Worm (Caenorhabditis elegans) whole organism, young adult: ENCODE measurements around the gene H10E21.5.

Experiments used
- C17E4.6 ChIP-seq: fragments of 200-800 bp; sonication (Bioruptor generic); IDR thresholded peaks from 2 replicates; pipeline ENCODE4 v1.3.6; 2022; ENCODE audit warnings: missing genetic modification reagents, missing genetic modification characterization, missing compliant biosample characterization
- F10E7.11 ChIP-seq: sonication (generic microtip); optimal IDR thresholded peaks from 2 replicates; lab custom pipeline; 2017; ENCODE audit warnings: mild to moderate bottlenecking, missing genetic modification characterization, moderate library complexity, missing compliant biosample characterization
- F37B4.10 ChIP-seq: fragments of 200-800 bp; sonication (Bioruptor generic); IDR thresholded peaks from 2 replicates; pipeline ENCODE4 v1.3.6; 2022; ENCODE audit warnings: missing genetic modification characterization, missing compliant biosample characterization
- F49E8.2 ChIP-seq: sonication (generic microtip); optimal IDR thresholded peaks from 3 replicates; lab custom pipeline; 2017; ENCODE audit warnings: missing genetic modification characterization, mild to moderate bottlenecking, missing compliant biosample characterization, antibody characterized with exemption, moderate library complexity; ENCODE audit not compliant: insufficient read depth
- F52B5.7 ChIP-seq: sonication (generic microtip); optimal IDR thresholded peaks from 2 replicates; lab custom pipeline; 2016; ENCODE audit warnings: mild to moderate bottlenecking, missing genetic modification characterization, missing compliant biosample characterization
- F55B11.4 ChIP-seq: sonication (generic microtip); optimal IDR thresholded peaks from 2 replicates; lab custom pipeline; 2016; ENCODE audit warnings: missing compliant biosample characterization, missing genetic modification characterization, borderline replicate concordance; ENCODE audit not compliant: insufficient read depth
- K11D2.4 ChIP-seq: fragments of 200-800 bp; sonication (Bioruptor generic); IDR thresholded peaks from 2 replicates; pipeline ENCODE4 v1.3.6; 2022; ENCODE audit warnings: missing genetic modification reagents, missing genetic modification characterization, missing compliant biosample characterization
- K12H6.12 ChIP-seq: fragments of 200-800 bp; sonication (Bioruptor generic); optimal IDR thresholded peaks from 2 replicates; lab custom pipeline; 2018; ENCODE audit warnings: mild to moderate bottlenecking, missing genetic modification characterization, missing compliant biosample characterization
- T07F8.4 ChIP-seq: sonication (generic microtip); optimal IDR thresholded peaks from 2 replicates; lab custom pipeline; 2016; ENCODE audit warnings: mild to moderate bottlenecking, missing genetic modification characterization, moderate library complexity, missing compliant biosample characterization
- T26A5.8 ChIP-seq: sonication (generic microtip); optimal IDR thresholded peaks from 2 replicates; lab custom pipeline; 2016; ENCODE audit warnings: missing genetic modification characterization, missing compliant biosample characterization
- Y79H2A.3 ChIP-seq: fragments of 200-800 bp; sonication (Bioruptor generic); conservative IDR thresholded peaks from 2 replicates; pipeline ENCODE4 v1.3.6; 2022; ENCODE audit warnings: missing genetic modification reagents, missing genetic modification characterization, missing compliant biosample characterization
- akir-1 ChIP-seq: fragments of 200-800 bp; sonication (Bioruptor generic); optimal IDR thresholded peaks from 2 replicates; lab custom pipeline; 2018; ENCODE audit warnings: mild to moderate bottlenecking, missing genetic modification characterization, moderate library complexity, missing compliant biosample characterization
- aptf-2 ChIP-seq: fragments of 200-800 bp; sonication (Bioruptor generic); conservative IDR thresholded peaks from 2 replicates; pipeline ENCODE4 v1.3.6; 2022; ENCODE audit warnings: missing genetic modification reagents, missing genetic modification characterization, missing compliant biosample characterization
- aptf-3 ChIP-seq: fragments of 200-800 bp; sonication (Bioruptor generic); IDR thresholded peaks from 2 replicates; pipeline ENCODE4 v1.3.6; 2022; ENCODE audit warnings: missing genetic modification characterization, missing compliant biosample characterization
- attf-5 ChIP-seq: fragments of 200-800 bp; sonication (Bioruptor generic); optimal IDR thresholded peaks from 2 replicates; lab custom pipeline; 2018; ENCODE audit warnings: mild to moderate bottlenecking, missing genetic modification characterization, missing compliant biosample characterization
- bed-2 ChIP-seq: fragments of 200-800 bp; sonication (Bioruptor generic); IDR thresholded peaks from 2 replicates; pipeline ENCODE4 v1.3.6; 2022; ENCODE audit warnings: missing genetic modification reagents, missing genetic modification characterization, missing compliant biosample characterization
- cebp-1 ChIP-seq, 2 experiments: fragments of 200-800 bp in 1 of 2; sonication (Bioruptor generic) in 1 of 2; sonication (generic microtip) in 1 of 2; IDR thresholded peaks in 1 of 2; optimal IDR thresholded peaks in 1 of 2; 2 replicates each; pipeline versions ENCODE4 v1.3.6 to Lab custom; 2017 to 2022; ENCODE audit warnings: missing compliant biosample characterization in 2 of 2, missing genetic modification characterization in 2 of 2, mild to moderate bottlenecking in 1 of 2, missing genetic modification reagents in 1 of 2, moderate library complexity in 1 of 2
- ceh-27 ChIP-seq: fragments of 200-800 bp; sonication (Bioruptor generic); optimal IDR thresholded peaks from 2 replicates; lab custom pipeline; 2018; ENCODE audit warnings: mild to moderate bottlenecking, missing genetic modification characterization, moderate library complexity, missing compliant biosample characterization
- ceh-40 ChIP-seq: fragments of 200-800 bp; sonication (Bioruptor generic); IDR thresholded peaks from 2 replicates; pipeline ENCODE4 v1.3.6; 2022; ENCODE audit warnings: missing genetic modification characterization, missing compliant biosample characterization
- ceh-58 ChIP-seq: fragments of 200-800 bp; sonication (Bioruptor generic); IDR thresholded peaks from 2 replicates; pipeline ENCODE4 v1.3.6; 2022; ENCODE audit warnings: missing genetic modification characterization, missing compliant biosample characterization
- ceh-79 ChIP-seq: sonication (generic microtip); optimal IDR thresholded peaks from 2 replicates; lab custom pipeline; 2017; ENCODE audit warnings: mild to moderate bottlenecking, missing genetic modification characterization, missing compliant biosample characterization
- dox-1 ChIP-seq: fragments of 200-800 bp; sonication (Bioruptor generic); IDR thresholded peaks from 2 replicates; pipeline ENCODE4 v1.3.6; 2022; ENCODE audit warnings: missing genetic modification reagents, missing genetic modification characterization, missing compliant biosample characterization
- efl-1 ChIP-seq: fragments of 150-350 bp; optimal IDR thresholded peaks from 2 replicates; lab custom pipeline; 2014; ENCODE audit warnings: missing biosample characterization, missing genetic modification reagents, missing genetic modification characterization
- egl-18 ChIP-seq: fragments of 200-800 bp; sonication (Bioruptor generic); IDR thresholded peaks from 2 replicates; pipeline ENCODE4 v1.3.6; 2022; ENCODE audit warnings: missing genetic modification reagents, missing genetic modification characterization, missing compliant biosample characterization
- ets-4 ChIP-seq: fragments of 200-800 bp; sonication (Bioruptor generic); optimal IDR thresholded peaks from 2 replicates; lab custom pipeline; 2018; ENCODE audit warnings: mild to moderate bottlenecking, missing genetic modification characterization, missing compliant biosample characterization
- hlh-26 ChIP-seq: fragments of 200-800 bp; sonication (Bioruptor generic); conservative IDR thresholded peaks from 2 replicates; pipeline ENCODE4 v1.3.6; 2022; ENCODE audit warnings: missing genetic modification reagents, missing genetic modification characterization, missing compliant biosample characterization
- hsf-1 ChIP-seq: fragments of 200-800 bp; sonication (Bioruptor generic); IDR thresholded peaks from 2 replicates; pipeline ENCODE4 v1.3.6; 2022; ENCODE audit warnings: missing genetic modification reagents, missing genetic modification characterization, missing compliant biosample characterization
- lag-1 ChIP-seq: fragments of 200-800 bp; sonication (Bioruptor generic); IDR thresholded peaks from 2 replicates; pipeline ENCODE4 v1.3.6; 2022; ENCODE audit warnings: missing genetic modification reagents, missing genetic modification characterization, missing compliant biosample characterization
- let-526 ChIP-seq: fragments of 200-800 bp; sonication (Bioruptor generic); IDR thresholded peaks from 2 replicates; pipeline ENCODE4 v1.3.6; 2022; ENCODE audit warnings: missing genetic modification reagents, missing genetic modification characterization, missing compliant biosample characterization
- let-607 ChIP-seq, 2 experiments: fragments of 200-800 bp in 1 of 2; sonication (Bioruptor generic) in 1 of 2; sonication (generic microtip) in 1 of 2; optimal IDR thresholded peaks; 2 replicates each; lab custom pipeline; 2016 to 2018; ENCODE audit warnings: mild to moderate bottlenecking in 2 of 2, missing compliant biosample characterization in 2 of 2, missing genetic modification characterization in 2 of 2, moderate library complexity in 2 of 2, missing genotype in 1 of 2
- lin-26 ChIP-seq: fragments of 200-800 bp; sonication (Bioruptor generic); IDR thresholded peaks from 2 replicates; pipeline ENCODE4 v1.3.6; 2022; ENCODE audit warnings: missing genetic modification reagents, missing genetic modification characterization, missing compliant biosample characterization
- lin-54 ChIP-seq: fragments of 200-800 bp; sonication (Bioruptor generic); optimal IDR thresholded peaks from 2 replicates; lab custom pipeline; 2018; ENCODE audit warnings: mild to moderate bottlenecking, missing genetic modification characterization, missing compliant biosample characterization
- madf-6 ChIP-seq: fragments of 200-800 bp; sonication (Bioruptor generic); IDR thresholded peaks from 2 replicates; pipeline ENCODE4 v1.3.6; 2022; ENCODE audit warnings: missing genetic modification reagents, missing genetic modification characterization, missing compliant biosample characterization
- madf-8 ChIP-seq: fragments of 200-800 bp; sonication (Bioruptor generic); conservative IDR thresholded peaks from 2 replicates; pipeline ENCODE4 v1.3.6; 2022; ENCODE audit warnings: missing genetic modification reagents, missing genetic modification characterization, missing compliant biosample characterization
- mcd-1 ChIP-seq: fragments of 200-800 bp; sonication (Bioruptor generic); IDR thresholded peaks from 2 replicates; pipeline ENCODE4 v1.3.6; 2022; ENCODE audit warnings: missing genetic modification reagents, missing genetic modification characterization, missing compliant biosample characterization
- mel-28 ChIP-seq: sonication (generic microtip); optimal IDR thresholded peaks from 2 replicates; lab custom pipeline; 2016; ENCODE audit warnings: borderline replicate concordance, mild to moderate bottlenecking, missing genetic modification characterization, missing compliant biosample characterization
- pha-4 ChIP-seq: fragments of 150-350 bp; sonication (generic microtip); optimal IDR thresholded peaks from 2 replicates; lab custom pipeline; 2014; ENCODE audit warnings: missing biosample characterization, missing genetic modification reagents, missing genetic modification characterization
- repo-1 ChIP-seq: sonication (generic microtip); optimal IDR thresholded peaks from 2 replicates; lab custom pipeline; 2017; ENCODE audit warnings: mild to moderate bottlenecking, missing genetic modification characterization, missing compliant biosample characterization
- snpc-1.3 ChIP-seq: sonication (generic microtip); optimal IDR thresholded peaks from 2 replicates; lab custom pipeline; 2017; ENCODE audit warnings: missing genetic modification characterization, mild to moderate bottlenecking, missing compliant biosample characterization, antibody characterized with exemption, moderate library complexity, missing genotype, missing genetic modification reagents; ENCODE audit not compliant: insufficient read depth
- tbp1 ChIP-seq: fragments of 200-800 bp; sonication (Bioruptor generic); optimal IDR thresholded peaks from 2 replicates; lab custom pipeline; 2018; ENCODE audit warnings: mild to moderate bottlenecking, missing genetic modification characterization, missing compliant biosample characterization
- tbx-9 ChIP-seq: sonication (generic microtip); optimal IDR thresholded peaks from 2 replicates; lab custom pipeline; 2016; ENCODE audit warnings: borderline replicate concordance, missing genetic modification characterization, inconsistent platforms, missing compliant biosample characterization
- tlf-1 ChIP-seq: fragments of 200-800 bp; sonication (Bioruptor generic); optimal IDR thresholded peaks from 2 replicates; lab custom pipeline; 2018; ENCODE audit warnings: mild to moderate bottlenecking, missing genetic modification characterization, missing compliant biosample characterization
- zfh-2 ChIP-seq: fragments of 200-800 bp; sonication (Bioruptor generic); conservative IDR thresholded peaks from 2 replicates; pipeline ENCODE4 v1.3.6; 2022; ENCODE audit warnings: missing genetic modification reagents, missing genetic modification characterization, missing compliant biosample characterization
- ztf-25 ChIP-seq: fragments of 200-800 bp; sonication (Bioruptor generic); IDR thresholded peaks from 2 replicates; pipeline ENCODE4 v1.3.6; 2022; ENCODE audit warnings: missing genetic modification reagents, missing genetic modification characterization, missing compliant biosample characterization
- ztf-26 ChIP-seq: sonication (generic microtip); optimal IDR thresholded peaks from 2 replicates; lab custom pipeline; 2017; ENCODE audit warnings: missing genetic modification characterization, missing compliant biosample characterization
- ztf-28 ChIP-seq: fragments of 200-800 bp; sonication (Bioruptor generic); IDR thresholded peaks from 2 replicates; pipeline ENCODE4 v1.3.6; 2022; ENCODE audit warnings: missing genetic modification reagents, missing genetic modification characterization, missing compliant biosample characterization

Gene H10E21.5

ce11 chrIII:63584-64316 is 40.0 kb upstream of the H10E21.5 start:
- TF ChIP-seq F49E8.2 (tag; lab: Kevin White, UChicago), result no peak
- TF ChIP-seq ceh-79, result peak; percentile 71
- TF ChIP-seq zfh-2 (GFP tag; lab: Robert Waterston, UW), result peak; percentile 85
- TF ChIP-seq attf-5, result peak; percentile 42
- TF ChIP-seq let-607 (tag; optimal IDR thresholded peaks at IDR 0.05; lab: Kevin White, UChicago), result no peak
- no peak for TF ChIP-seq tbx-9 (tag; lab: Kevin White, UChicago)
- TF ChIP-seq lin-54 (GFP tag; lab: Kevin White, UChicago), result peak; percentile 13
- peak; percentile 20; the same call in 1 of the 2 replicates for TF ChIP-seq madf-6 (GFP tag; lab: Robert Waterston, UW)
- no peak for TF ChIP-seq tlf-1 (GFP tag; lab: Kevin White, UChicago)
- peak; percentile 1 for TF ChIP-seq lin-26 (GFP tag; lab: Robert Waterston, UW)
- TF ChIP-seq tbp1 (GFP tag; lab: Kevin White, UChicago), result no peak
- no peak for TF ChIP-seq ceh-58 (GFP tag; lab: Robert Waterston, UW)
- no peak for TF ChIP-seq F52B5.7 (tag; lab: Kevin White, UChicago)
- 0 out of 2 replicates have a peak, but pooled peaks have one; percentile 52 for TF ChIP-seq ceh-40 (GFP tag; lab: Robert Waterston, UW)
- 0 out of 2 replicates have a peak, but pooled peaks have one; percentile 18 for TF ChIP-seq Y79H2A.3 (GFP tag; lab: Robert Waterston, UW)
- no peak for TF ChIP-seq pha-4 (tag; lab: Kevin White, UChicago)
- no peak for TF ChIP-seq aptf-3 (GFP tag; lab: Robert Waterston, UW)
- TF ChIP-seq egl-18 (GFP tag; lab: Robert Waterston, UW), result 0 out of 2 replicates have a peak, but pooled peaks have one; percentile 52
- peak; percentile 69 for TF ChIP-seq dox-1
- no peak for TF ChIP-seq efl-1
- TF ChIP-seq aptf-2 (GFP tag; lab: Robert Waterston, UW), result no peak
- TF ChIP-seq repo-1 (tag; lab: Kevin White, UChicago), result no peak
- TF ChIP-seq F10E7.11 (tag; lab: Kevin White, UChicago), result no peak
- TF ChIP-seq mel-28 (tag; lab: Kevin White, UChicago), result no peak
- TF ChIP-seq snpc-1.3, result no peak
- TF ChIP-seq ztf-28, result no peak
- no peak for TF ChIP-seq T07F8.4 (tag; lab: Kevin White, UChicago)
- TF ChIP-seq hlh-26, result no peak
- no peak for TF ChIP-seq akir-1 (GFP tag; lab: Kevin White, UChicago)
- TF ChIP-seq madf-8 (GFP tag; lab: Robert Waterston, UW), result no peak
- TF ChIP-seq ceh-27, result no peak
- no peak for TF ChIP-seq T26A5.8 (tag; lab: Kevin White, UChicago)
- TF ChIP-seq ztf-26 (tag; lab: Kevin White, UChicago), result no peak
- TF ChIP-seq lag-1 (GFP tag; lab: Robert Waterston, UW), result no peak
- no peak for TF ChIP-seq F55B11.4 (tag; lab: Kevin White, UChicago)
- TF ChIP-seq K12H6.12, result no peak
- peak; percentile 36; the same call in 1 of the 2 replicates for TF ChIP-seq mcd-1 (GFP tag; lab: Robert Waterston, UW)
- no peak for TF ChIP-seq ets-4 (GFP tag; lab: Kevin White, UChicago)
- TF ChIP-seq hsf-1 (GFP tag; lab: Robert Waterston, UW), result no peak
- peak; percentile 72; the same call in 1 of the 2 replicates for TF ChIP-seq let-526
- no peak for TF ChIP-seq cebp-1 (GFP tag; IDR thresholded peaks at IDR 0.05; lab: Robert Waterston, UW)
- TF ChIP-seq cebp-1 (tag; optimal IDR thresholded peaks at IDR 0.05; lab: Kevin White, UChicago), result peak; percentile 7
- no peak for TF ChIP-seq F37B4.10 (GFP tag; lab: Robert Waterston, UW)
- TF ChIP-seq bed-2 (GFP tag; lab: Robert Waterston, UW), result no peak
- peak; percentile 60 for TF ChIP-seq K11D2.4 (GFP tag; lab: Robert Waterston, UW)
- peak; percentile 58; the same call in 1 of the 2 replicates for TF ChIP-seq C17E4.6
- TF ChIP-seq ztf-25 (GFP tag; lab: Robert Waterston, UW), result 0 out of 2 replicates have a peak, but pooled peaks have one; percentile 3
